Fruit fly (Drosophila melanogaster) whole organism, embryonic: ENCODE measurements around the gene scrt.
A peak's percentile ranks its signal among the peaks of the same experiment; 100 is the strongest.

Experiments used
- CG10147 ChIP-seq: fragments of 200-800 bp; sonication (Bioruptor generic); optimal IDR thresholded peaks from 2 replicates; lab custom pipeline; 2019; ENCODE audit warnings: missing biosample characterization, mild to moderate bottlenecking, missing genetic modification characterization, moderate library complexity
- CG10543 ChIP-seq: fragments of 200-800 bp; sonication (Bioruptor generic); optimal IDR thresholded peaks from 3 replicates; lab custom pipeline; 2017; ENCODE audit warnings: missing biosample characterization, mild to moderate bottlenecking, missing genetic modification characterization, moderate library complexity
- CG10959 ChIP-seq: fragments of 200-800 bp; sonication (Bioruptor generic); IDR thresholded peaks from 2 replicates; pipeline ENCODE4 v1.3.6; 2022; ENCODE audit warnings: missing biosample characterization, missing genetic modification characterization
- CG11093 ChIP-seq: fragments of 200-800 bp; sonication (Bioruptor generic); IDR thresholded peaks from 3 replicates; pipeline ENCODE4 v1.3.6; 2022; ENCODE audit warnings: missing biosample characterization, missing genetic modification characterization
- CG11504 ChIP-seq: fragments of 200-800 bp; sonication (Bioruptor generic); optimal IDR thresholded peaks from 3 replicates; lab custom pipeline; 2019; ENCODE audit warnings: missing biosample characterization, mild to moderate bottlenecking, missing genetic modification characterization, moderate library complexity
- CG15269 ChIP-seq: fragments of 200-800 bp; sonication (Bioruptor generic); optimal IDR thresholded peaks from 2 replicates; lab custom pipeline; 2018; ENCODE audit warnings: missing biosample characterization, mild to moderate bottlenecking, missing genetic modification characterization, moderate library complexity
- CG15601 ChIP-seq: fragments of 200-800 bp; sonication (Bioruptor generic); optimal IDR thresholded peaks from 3 replicates; lab custom pipeline; 2019; ENCODE audit warnings: missing biosample characterization, mild to moderate bottlenecking, missing genetic modification characterization, moderate library complexity
- CG2116 ChIP-seq: fragments of 200-800 bp; sonication (Bioruptor generic); optimal IDR thresholded peaks from 3 replicates; lab custom pipeline; 2018; ENCODE audit warnings: missing biosample characterization, mild to moderate bottlenecking, missing genetic modification characterization
- CG2678 ChIP-seq: fragments of 200-800 bp; sonication (Bioruptor generic); optimal IDR thresholded peaks from 3 replicates; lab custom pipeline; 2019; ENCODE audit warnings: missing biosample characterization, mild to moderate bottlenecking, missing genetic modification characterization, moderate library complexity
- CG2712 ChIP-seq: fragments of 200-800 bp; optimal IDR thresholded peaks from 3 replicates; lab custom pipeline; 2019; ENCODE audit warnings: missing biosample characterization, mild to moderate bottlenecking, missing genetic modification characterization, moderate library complexity
- CG34376 ChIP-seq: fragments of 200-800 bp; sonication (Bioruptor generic); optimal IDR thresholded peaks from 2 replicates; lab custom pipeline; 2018; ENCODE audit warnings: missing biosample characterization, mild to moderate bottlenecking, missing genetic modification characterization
- CG3847 ChIP-seq: fragments of 200-800 bp; sonication (Bioruptor generic); IDR thresholded peaks from 2 replicates; pipeline ENCODE4 v1.3.6; 2022; ENCODE audit warnings: missing biosample characterization, missing genetic modification characterization
- CG43689 ChIP-seq: fragments of 200-800 bp; sonication (Bioruptor generic); IDR thresholded peaks from 2 replicates; pipeline ENCODE4 v1.3.6; 2022; ENCODE audit warnings: missing biosample characterization, missing genetic modification characterization
- CG9797 ChIP-seq: fragments of 200-800 bp; sonication (Bioruptor generic); optimal IDR thresholded peaks from 3 replicates; lab custom pipeline; 2018; ENCODE audit warnings: missing biosample characterization, mild to moderate bottlenecking, missing genetic modification characterization
- Dip3 ChIP-seq: fragments of 200-800 bp; sonication (Bioruptor generic); optimal IDR thresholded peaks from 3 replicates; lab custom pipeline; 2016; ENCODE audit warnings: missing biosample characterization, missing genetic modification characterization
- Dref ChIP-seq: fragments of 200-800 bp; sonication (Bioruptor generic); IDR thresholded peaks from 2 replicates; pipeline ENCODE4 v1.3.6; 2022; ENCODE audit warnings: missing biosample characterization, missing genetic modification characterization
- Elba2 ChIP-seq: fragments of 200-800 bp; sonication (Bioruptor generic); optimal IDR thresholded peaks from 3 replicates; lab custom pipeline; 2016; ENCODE audit warnings: missing biosample characterization, missing genetic modification characterization
- Fer1 ChIP-seq: fragments of 200-800 bp; sonication (Bioruptor generic); optimal IDR thresholded peaks from 2 replicates; lab custom pipeline; 2017; ENCODE audit warnings: missing biosample characterization, mild to moderate bottlenecking, missing genetic modification characterization
- Fer3 ChIP-seq: fragments of 200-800 bp; sonication (Bioruptor generic); optimal IDR thresholded peaks from 2 replicates; lab custom pipeline; 2018; ENCODE audit warnings: missing biosample characterization, mild to moderate bottlenecking, missing genetic modification characterization, moderate library complexity
- HLH3B ChIP-seq: fragments of 200-800 bp; sonication (Bioruptor generic); IDR thresholded peaks from 2 replicates; pipeline ENCODE4 v1.3.6; 2022; ENCODE audit warnings: missing biosample characterization, missing genetic modification characterization
- HLH54F ChIP-seq: fragments of 200-800 bp; sonication (Bioruptor generic); optimal IDR thresholded peaks from 3 replicates; lab custom pipeline; 2016; ENCODE audit warnings: missing biosample characterization, missing genetic modification characterization
- HmgZ ChIP-seq: fragments of 200-800 bp; sonication (Bioruptor generic); optimal IDR thresholded peaks from 2 replicates; lab custom pipeline; 2018; ENCODE audit warnings: missing biosample characterization, mild to moderate bottlenecking, missing genetic modification characterization
- Hr39 ChIP-seq: fragments of >200 bp; optimal IDR thresholded peaks from 2 replicates; lab custom pipeline; 2017
- Hr51 ChIP-seq, 2 experiments: fragments of 200-800 bp; sonication (Bioruptor generic); optimal IDR thresholded peaks; 2 replicates in 1 of 2; 3 replicates in 1 of 2; lab custom pipeline; 2016 to 2018; ENCODE audit warnings: missing biosample characterization in 2 of 2, missing genetic modification characterization in 2 of 2, mild to moderate bottlenecking in 1 of 2, moderate library complexity in 1 of 2
- Lim3 ChIP-seq: fragments of 200-800 bp; sonication (Bioruptor generic); IDR thresholded peaks from 2 replicates; pipeline ENCODE4 v1.3.6; 2022; ENCODE audit warnings: missing biosample characterization, missing genetic modification characterization
- Nf-YB ChIP-seq: fragments of 200-800 bp; sonication (Bioruptor generic); optimal IDR thresholded peaks from 3 replicates; lab custom pipeline; 2019; ENCODE audit warnings: missing biosample characterization, mild to moderate bottlenecking, missing genetic modification characterization, moderate library complexity
- Nf-YC ChIP-seq: fragments of 200-800 bp; optimal IDR thresholded peaks from 3 replicates; lab custom pipeline; 2019; ENCODE audit warnings: missing biosample characterization, mild to moderate bottlenecking, missing genetic modification characterization, moderate library complexity
- Oli ChIP-seq: fragments of 200-800 bp; sonication (Bioruptor generic); optimal IDR thresholded peaks from 2 replicates; lab custom pipeline; 2018; ENCODE audit warnings: missing biosample characterization, mild to moderate bottlenecking, missing genetic modification characterization, moderate library complexity
- Ravus ChIP-seq: fragments of 200-800 bp; sonication (Bioruptor generic); IDR thresholded peaks from 2 replicates; pipeline ENCODE4 v1.3.6; 2022; ENCODE audit warnings: missing biosample characterization, missing genetic modification characterization
- Rfx ChIP-seq: fragments of 200-800 bp; sonication (Bioruptor generic); IDR thresholded peaks from 2 replicates; pipeline ENCODE4 v1.3.6; 2022; ENCODE audit warnings: missing biosample characterization, missing genetic modification characterization
- Side ChIP-seq: fragments of 200-800 bp; sonication (Bioruptor generic); optimal IDR thresholded peaks from 2 replicates; lab custom pipeline; 2016; ENCODE audit warnings: missing biosample characterization, missing genetic modification characterization
- Six4 ChIP-seq: fragments of 200-800 bp; sonication (Bioruptor generic); optimal IDR thresholded peaks from 2 replicates; lab custom pipeline; 2016; ENCODE audit warnings: missing biosample characterization, missing genetic modification characterization
- TFAM ChIP-seq: fragments of 200-800 bp; sonication (Bioruptor generic); optimal IDR thresholded peaks from 2 replicates; lab custom pipeline; 2017; ENCODE audit warnings: missing biosample characterization, missing genetic modification characterization, inconsistent platforms
- Tbp ChIP-seq: fragments of >200 bp; optimal IDR thresholded peaks from 2 replicates; lab custom pipeline; 2018; ENCODE audit warnings: missing biosample characterization, missing genetic modification characterization
- Trl ChIP-seq, 3 experiments: fragments of >200 bp in 2 of 3; fragments of 200-800 bp in 1 of 3; sonication (Bioruptor generic) in 1 of 3; optimal IDR thresholded peaks; 2 replicates in 1 of 3; 3 replicates in 2 of 3; lab custom pipeline; 2016 to 2017; ENCODE audit warnings: missing biosample characterization in 1 of 3, missing genetic modification characterization in 1 of 3
- az2 ChIP-seq: fragments of 200-800 bp; sonication (Bioruptor generic); optimal IDR thresholded peaks from 3 replicates; lab custom pipeline; 2016; ENCODE audit warnings: missing biosample characterization, missing genetic modification characterization
- br ChIP-seq: fragments of >200 bp; optimal IDR thresholded peaks from 2 replicates; lab custom pipeline; 2017
- cad ChIP-seq: fragments of >200 bp; optimal IDR thresholded peaks from 2 replicates; lab custom pipeline; 2017; ENCODE audit warnings: missing biosample characterization, missing genetic modification characterization
- dati ChIP-seq: fragments of 200-800 bp; sonication (Bioruptor generic); IDR thresholded peaks from 2 replicates; pipeline ENCODE4 v1.3.6; 2022; ENCODE audit warnings: missing biosample characterization, missing genetic modification characterization
- fd96Cb ChIP-seq: fragments of 200-800 bp; sonication (Bioruptor generic); optimal IDR thresholded peaks from 2 replicates; lab custom pipeline; 2018; ENCODE audit warnings: missing biosample characterization, mild to moderate bottlenecking, missing genetic modification characterization, moderate library complexity
- ftz-f1 ChIP-seq: fragments of 200-800 bp; sonication (Bioruptor generic); optimal IDR thresholded peaks from 2 replicates; lab custom pipeline; 2016; ENCODE audit warnings: missing biosample characterization, missing genetic modification characterization
- gcm2 ChIP-seq: fragments of 200-800 bp; sonication (Bioruptor generic); optimal IDR thresholded peaks from 2 replicates; lab custom pipeline; 2016; ENCODE audit warnings: missing biosample characterization, missing genetic modification characterization
- hb ChIP-seq: fragments of 200-800 bp; sonication (Bioruptor generic); IDR thresholded peaks from 3 replicates; pipeline ENCODE4 v1.3.6; 2022; ENCODE audit warnings: missing biosample characterization, missing genetic modification characterization; ENCODE audit not compliant: partially characterized antibody
- klu ChIP-seq: fragments of 200-800 bp; sonication (Bioruptor generic); IDR thresholded peaks from 2 replicates; pipeline ENCODE4 v1.3.6; 2022; ENCODE audit warnings: missing biosample characterization, missing genetic modification characterization
- oc ChIP-seq: fragments of 200-800 bp; sonication (Bioruptor generic); optimal IDR thresholded peaks from 2 replicates; lab custom pipeline; 2018; ENCODE audit warnings: missing biosample characterization, mild to moderate bottlenecking, missing genetic modification characterization, moderate library complexity
- pfk ChIP-seq: fragments of 200-800 bp; sonication (Bioruptor generic); optimal IDR thresholded peaks from 2 replicates; lab custom pipeline; 2018; ENCODE audit warnings: missing biosample characterization, mild to moderate bottlenecking, missing genetic modification characterization, moderate library complexity
- seq ChIP-seq: fragments of 200-800 bp; sonication (Bioruptor generic); IDR thresholded peaks from 2 replicates; pipeline ENCODE4 v1.3.6; 2022; ENCODE audit warnings: missing biosample characterization, missing genetic modification characterization
- shn ChIP-seq: fragments of 200-800 bp; sonication (Bioruptor generic); optimal IDR thresholded peaks from 3 replicates; lab custom pipeline; 2016; ENCODE audit warnings: missing biosample characterization, missing genetic modification characterization
- tio ChIP-seq: fragments of 200-800 bp; sonication (Bioruptor generic); optimal IDR thresholded peaks from 2 replicates; lab custom pipeline; 2017; ENCODE audit warnings: missing biosample characterization, missing genetic modification characterization, inconsistent platforms
- tx ChIP-seq: fragments of 200-800 bp; sonication (Bioruptor generic); optimal IDR thresholded peaks from 2 replicates; lab custom pipeline; 2016; ENCODE audit warnings: missing biosample characterization, missing genetic modification characterization
- zf30C ChIP-seq: fragments of 200-800 bp; sonication (Bioruptor generic); optimal IDR thresholded peaks from 3 replicates; lab custom pipeline; 2018; ENCODE audit warnings: missing biosample characterization, mild to moderate bottlenecking, missing genetic modification characterization

The scrt gene

dm6 chr3L:3935567-3936207, 48.0 kb upstream of the scrt start, which contains the start of gene Eip63F-1 (continued):
- peak; percentile 73 for TF ChIP-seq Nf-YC (tag; lab: Kevin White, UChicago)
- TF ChIP-seq CG43689 (GFP tag; lab: Robert Waterston, UW): no peak
- TF ChIP-seq CG10147 (GFP tag; lab: Kevin White, UChicago): peak; percentile 78
- TF ChIP-seq CG15601 (tag; lab: Kevin White, UChicago): peak; percentile 27
- TF ChIP-seq HmgZ: peak; percentile 46
- no peak for TF ChIP-seq Dref (GFP tag; lab: Robert Waterston, UW)
- TF ChIP-seq Tbp (GFP tag; lab: Kevin White, UChicago): no peak
- TF ChIP-seq tx (GFP tag; lab: Kevin White, UChicago): no peak
- TF ChIP-seq gcm2: no peak
- no peak for TF ChIP-seq CG11093 (GFP tag; lab: Robert Waterston, UW)
- TF ChIP-seq CG10959 (GFP tag; lab: Robert Waterston, UW): no peak
- peak; percentile 68 for TF ChIP-seq Rfx (GFP tag; lab: Robert Waterston, UW)
- TF ChIP-seq Ravus (GFP tag; lab: Robert Waterston, UW): peak; percentile 12; the same call in 1 of the 2 replicates
- peak; percentile 65 for TF ChIP-seq fd96Cb (tag; lab: Kevin White, UChicago)
- peak; percentile 86 for TF ChIP-seq CG11504 (tag; lab: Kevin White, UChicago)
- TF ChIP-seq pfk (GFP tag; lab: Kevin White, UChicago): no peak
- TF ChIP-seq tio (GFP tag; lab: Kevin White, UChicago): peak; percentile 49
- TF ChIP-seq CG34376: peak; percentile 22
- no peak for TF ChIP-seq dati
- TF ChIP-seq Dip3 (GFP tag; lab: Kevin White, UChicago): no peak
- no peak for TF ChIP-seq cad (GFP tag; lab: Kevin White, UChicago)
- no peak for TF ChIP-seq TFAM
- TF ChIP-seq br: no peak
- TF ChIP-seq CG3847 (GFP tag; lab: Robert Waterston, UW): 0 out of 2 replicates have a peak, but pooled peaks have one; percentile 42
- TF ChIP-seq Hr39: no peak
- TF ChIP-seq hb (GFP tag; lab: Robert Waterston, UW): no peak
- TF ChIP-seq zf30C (GFP tag; lab: Kevin White, UChicago): no peak
- TF ChIP-seq ftz-f1 (GFP tag; lab: Kevin White, UChicago): no peak
- peak; percentile 52 for TF ChIP-seq Nf-YB (GFP tag; lab: Kevin White, UChicago)
- peak; percentile 57 for TF ChIP-seq CG10543 (GFP tag; lab: Kevin White, UChicago)
- TF ChIP-seq CG2678 (tag; lab: Kevin White, UChicago): peak; percentile 86
- TF ChIP-seq oc: no peak
- no peak for TF ChIP-seq Side (GFP tag; lab: Kevin White, UChicago)
- TF ChIP-seq Six4 (GFP tag; lab: Kevin White, UChicago): peak; percentile 22
- TF ChIP-seq CG15269 (tag; lab: Kevin White, UChicago): peak; percentile 79
- TF ChIP-seq Fer3 (tag; lab: Kevin White, UChicago): peak; percentile 61
- TF ChIP-seq CG2712 (tag; lab: Kevin White, UChicago): peak; percentile 69
- TF ChIP-seq CG9797 (GFP tag; lab: Kevin White, UChicago): no peak
- TF ChIP-seq HLH3B (GFP tag; lab: Robert Waterston, UW): peak; percentile 56
- TF ChIP-seq Fer1 (GFP tag; lab: Kevin White, UChicago): peak; percentile 68
- no peak for TF ChIP-seq shn (GFP tag; lab: Kevin White, UChicago)
- TF ChIP-seq Hr51 (GFP tag; optimal IDR thresholded peaks at IDR 0.05; lab: Kevin White, UChicago): peak in 1 of 2 experiments; percentile 85
- no peak for TF ChIP-seq CG2116 (GFP tag; lab: Kevin White, UChicago)
- TF ChIP-seq Elba2: no peak
- TF ChIP-seq Oli (tag; lab: Kevin White, UChicago): peak; percentile 78
- TF ChIP-seq az2 (GFP tag; lab: Kevin White, UChicago): peak; percentile 45
- TF ChIP-seq Lim3 (GFP tag; lab: Robert Waterston, UW): 0 out of 2 replicates have a peak, but pooled peaks have one; percentile 18
- TF ChIP-seq HLH54F: peak; percentile 18
- no peak for TF ChIP-seq Trl (optimal IDR thresholded peaks at IDR 0.05; lab: Kevin White, UChicago)
- no peak for TF ChIP-seq Trl (GFP tag; optimal IDR thresholded peaks at IDR 0.05; lab: Kevin White, UChicago)
- TF ChIP-seq klu (GFP tag; lab: Robert Waterston, UW): peak; percentile 39; the same call in 1 of the 2 replicates
- TF ChIP-seq seq (GFP tag; lab: Robert Waterston, UW): peak; percentile 19; the same call in 1 of the 2 replicates
